Fruit fly (Drosophila melanogaster): Measurements from ENCODE around the gene CG34163.

CG34163 gene

DNA sequence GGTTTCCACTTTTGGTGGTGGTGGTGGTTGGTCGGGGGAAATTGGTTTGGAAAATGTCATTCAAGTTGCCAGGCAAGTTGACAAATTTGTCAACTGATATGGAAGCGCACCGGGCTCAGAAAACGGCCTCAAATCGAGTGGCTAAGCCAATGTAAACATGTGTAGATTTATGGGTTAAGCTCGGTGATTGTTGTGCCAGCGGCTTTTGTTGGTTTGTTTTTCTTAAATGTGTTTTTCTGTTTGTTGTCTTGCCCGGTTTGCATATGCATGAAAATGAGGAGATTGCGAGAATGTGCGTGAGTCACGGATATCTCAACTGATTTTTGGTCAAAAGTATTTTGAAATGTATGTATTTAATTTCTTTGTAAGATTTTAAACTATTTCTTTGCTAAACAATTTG lies 27.2 kb upstream of the CG34163 start:
- TF ChIP-seq Sp1 (GFP tag; optimal IDR thresholded peaks at IDR 0.05) (no peak), Mio (GFP tag; optimal IDR thresholded peaks at IDR 0.05) (no peak), lola (GFP tag; optimal IDR thresholded peaks at IDR 0.05) (no peak), woc (GFP tag; optimal IDR thresholded peaks at IDR 0.05) (no peak), psq (GFP tag; optimal IDR thresholded peaks at IDR 0.05) (no peak), Dfd (GFP tag; optimal IDR thresholded peaks at IDR 0.05) (no peak), fru (GFP tag; optimal IDR thresholded peaks at IDR 0.05) (no peak), Myc (optimal IDR thresholded peaks at IDR 0.05) (no peak), pan (optimal IDR thresholded peaks at IDR 0.05) (no peak), Hr83 (GFP tag; optimal IDR thresholded peaks at IDR 0.05; ENCODE audit: poor library complexity, severe bottlenecking) (no peak), Hnf4 (GFP tag; optimal IDR thresholded peaks at IDR 0.05) (no peak), CG9705 (GFP tag; optimal IDR thresholded peaks at IDR 0.05) (no peak), Jra (GFP tag; optimal IDR thresholded peaks at IDR 0.05) (no peak), ey (GFP tag; optimal IDR thresholded peaks at IDR 0.05) (no peak), sage (GFP tag; optimal IDR thresholded peaks at IDR 0.05) (no peak), jim (GFP tag; optimal IDR thresholded peaks at IDR 0.05) (no peak), sv (GFP tag; optimal IDR thresholded peaks at IDR 0.05) (no peak), usp (GFP tag; optimal IDR thresholded peaks at IDR 0.05) (no peak)

DNA sequence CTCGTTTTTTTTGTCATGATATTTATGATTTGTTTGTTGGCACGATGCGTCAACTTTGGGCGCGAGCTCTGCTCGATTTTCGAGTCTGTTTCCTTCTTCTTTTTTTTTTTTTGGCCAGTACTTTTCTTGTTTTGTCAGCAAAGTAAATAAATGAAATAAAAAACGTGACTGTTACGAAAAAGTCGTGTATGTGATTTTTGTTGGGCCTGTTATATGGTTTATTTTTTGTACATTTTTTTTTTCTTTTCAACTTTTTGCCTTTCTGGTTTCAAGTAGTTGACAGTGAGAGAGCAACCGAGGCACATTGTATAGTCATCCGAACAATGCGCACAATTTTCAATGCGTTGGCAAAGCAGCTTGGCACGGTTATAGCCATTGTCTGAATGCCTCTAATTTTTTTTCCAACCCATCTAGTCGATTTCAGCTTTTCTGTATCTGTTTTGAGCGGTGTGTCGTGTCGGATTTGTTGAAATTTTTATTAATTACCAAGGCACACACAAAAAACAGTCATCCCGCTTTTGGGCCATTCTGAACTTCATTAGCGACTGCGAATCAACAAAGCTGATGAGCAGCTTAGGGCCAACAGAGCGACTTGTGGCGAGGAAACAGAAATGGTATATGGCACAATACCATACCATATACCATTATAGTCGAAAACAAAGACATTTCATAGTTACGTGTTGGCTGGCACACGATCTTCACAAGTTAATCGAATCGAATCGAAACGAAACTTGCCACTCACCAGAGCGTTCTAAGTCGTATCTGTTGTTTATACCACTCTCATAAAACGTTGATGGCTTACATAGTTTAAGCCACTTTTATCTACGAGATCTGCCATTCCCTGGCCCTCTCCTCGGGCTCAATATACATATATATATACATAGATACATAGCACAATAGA lies 24.4 kb upstream of the CG34163 start:
- no peak for TF ChIP-seq Hr78 (GFP tag; optimal IDR thresholded peaks at IDR 0.05)
- no peak for TF ChIP-seq pan (optimal IDR thresholded peaks at IDR 0.05)
- no peak for TF ChIP-seq Rel (GFP tag; optimal IDR thresholded peaks at IDR 0.05)
- TF ChIP-seq Rel (tag; optimal IDR thresholded peaks at IDR 0.05) = no peak
- no peak for TF ChIP-seq CrebA (GFP tag; optimal IDR thresholded peaks at IDR 0.05; ENCODE audit: borderline replicate concordance)
- no peak for TF ChIP-seq brk (GFP tag; optimal IDR thresholded peaks at IDR 0.05)
- TF ChIP-seq rgr (GFP tag; optimal IDR thresholded peaks at IDR 0.05) = no peak
- no peak for TF ChIP-seq N (GFP tag; optimal IDR thresholded peaks at IDR 0.05)
- TF ChIP-seq Hnf4 (GFP tag; optimal IDR thresholded peaks at IDR 0.05) = no peak

DNA sequence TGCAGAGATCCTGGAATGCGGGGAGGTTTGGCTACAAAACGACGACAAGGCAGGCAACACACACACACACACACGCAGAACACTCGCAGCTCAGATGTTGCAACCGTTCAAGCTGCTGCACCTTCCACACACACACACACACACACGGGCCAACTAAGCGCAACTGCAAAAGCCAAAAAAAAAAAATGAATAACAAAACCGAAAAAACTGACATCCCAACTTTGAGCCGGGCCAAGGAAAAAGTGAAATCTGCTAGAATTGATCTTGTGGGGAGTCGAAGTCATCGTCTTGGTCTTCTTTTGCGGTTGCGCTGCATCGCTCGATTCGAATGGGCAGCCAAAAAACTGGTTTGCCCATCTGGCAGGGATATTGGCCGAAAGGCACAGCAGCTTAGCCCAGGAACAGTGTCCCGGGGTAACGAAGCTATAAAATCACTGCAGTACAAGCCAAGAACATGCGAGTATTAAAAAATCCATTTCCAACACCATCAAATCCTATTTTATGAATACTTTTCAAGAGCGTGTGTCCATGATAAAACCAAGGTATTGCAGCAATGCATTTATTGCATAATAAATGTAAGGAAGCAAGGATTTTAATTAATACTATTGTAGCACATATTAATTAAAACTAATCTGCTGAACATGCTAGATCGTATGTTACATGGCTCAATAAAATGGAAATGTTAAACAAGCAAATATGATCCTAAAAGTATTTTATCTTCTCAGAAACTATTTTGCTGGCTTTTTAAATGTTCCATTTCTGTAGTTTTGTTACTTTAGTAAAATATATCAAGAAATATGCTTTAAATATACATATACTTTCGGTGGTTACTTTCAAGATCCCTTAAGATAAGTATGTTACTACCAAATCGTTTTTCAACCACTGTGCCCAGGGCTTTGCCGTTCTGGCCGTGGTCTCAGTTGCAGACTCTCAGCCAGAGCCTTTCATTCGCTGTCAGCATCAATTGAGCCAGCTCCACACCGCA lies 22.2 kb upstream of the CG34163 start:
- peak; percentile 48 for TF ChIP-seq psq (GFP tag; optimal IDR thresholded peaks at IDR 0.05)
- peak in 1 of 2 experiments; percentile 41 for TF ChIP-seq foxo (GFP tag; optimal IDR thresholded peaks at IDR 0.05)
- TF ChIP-seq HLH106 (tag; optimal IDR thresholded peaks at IDR 0.05) = peak; percentile 41
- peak; percentile 48 for TF ChIP-seq woc (GFP tag; optimal IDR thresholded peaks at IDR 0.05)
- peak; percentile 39 for TF ChIP-seq fru (GFP tag; optimal IDR thresholded peaks at IDR 0.05)
- TF ChIP-seq Sp1 (GFP tag; optimal IDR thresholded peaks at IDR 0.05) = peak; percentile 26
- TF ChIP-seq GATAd (GFP tag; optimal IDR thresholded peaks at IDR 0.05) = no peak
- TF ChIP-seq dmrt93B (GFP tag; optimal IDR thresholded peaks at IDR 0.05) = peak; percentile 12
- TF ChIP-seq Dfd (GFP tag; optimal IDR thresholded peaks at IDR 0.05) = no peak
- no peak for TF ChIP-seq CG32264 (GFP tag; optimal IDR thresholded peaks at IDR 0.05)
- peak; percentile 61 for TF ChIP-seq Rel (GFP tag; optimal IDR thresholded peaks at IDR 0.05)
- no peak for TF ChIP-seq Rel (tag; optimal IDR thresholded peaks at IDR 0.05)
- TF ChIP-seq Vsx2 (GFP tag; optimal IDR thresholded peaks at IDR 0.05; ENCODE audit: partially characterized antibody) = peak; percentile 2
- TF ChIP-seq CG9705 (GFP tag; optimal IDR thresholded peaks at IDR 0.05) = no peak
- peak; percentile 89 for TF ChIP-seq CrebA (GFP tag; optimal IDR thresholded peaks at IDR 0.05; ENCODE audit: borderline replicate concordance)
- TF ChIP-seq usp (GFP tag; optimal IDR thresholded peaks at IDR 0.05) = no peak
